Fruit fly (Drosophila melanogaster): ENCODE results near the gene CG43783.
A peak's percentile ranks its signal among the peaks of the same experiment; 100 is the strongest.

Gene CG43783

dm6 chr3L:8974478-8975477, 20.7 kb upstream of the CG43783 start, which contains the start of the genes pix and Srp68 (continued):
- TF ChIP-seq PHDP (tag; optimal IDR thresholded peaks at IDR 0.05) (peak; percentile 58), jigr1 (GFP tag; IDR thresholded peaks at IDR 0.05) (no peak), CG4282 (GFP tag; optimal IDR thresholded peaks at IDR 0.05) (no peak), sob (GFP tag; IDR thresholded peaks at IDR 0.05) (peak; percentile 66), CG17385 (GFP tag; optimal IDR thresholded peaks at IDR 0.05) (peak; percentile 48), shn (GFP tag; optimal IDR thresholded peaks at IDR 0.05) (peak; percentile 16), Hmr (GFP tag; optimal IDR thresholded peaks at IDR 0.05) (no peak), fu2 (GFP tag; optimal IDR thresholded peaks at IDR 0.05) (peak; percentile 36), CG11398 (GFP tag; optimal IDR thresholded peaks at IDR 0.05) (no peak), CG12104 (GFP tag; optimal IDR thresholded peaks at IDR 0.05) (peak; percentile 58), nmo (GFP tag; optimal IDR thresholded peaks at IDR 0.05) (peak; percentile 87), CG13624 (GFP tag; optimal IDR thresholded peaks at IDR 0.05) (peak; percentile 63), gsb (GFP tag; IDR thresholded peaks at IDR 0.05) (no peak), CG30403 (GFP tag; optimal IDR thresholded peaks at IDR 0.05) (peak; percentile 78), bsh (GFP tag; optimal IDR thresholded peaks at IDR 0.05) (peak in 1 of 2 experiments; percentile 36), chif (GFP tag; optimal IDR thresholded peaks at IDR 0.05) (peak; percentile 13 to 47), br (optimal IDR thresholded peaks at IDR 0.05) (no peak), ash1 (GFP tag; optimal IDR thresholded peaks at IDR 0.05) (no peak)

- TF ChIP-seq NC2β (GFP tag; optimal IDR thresholded peaks at IDR 0.05) (peak; percentile 11), ERR (GFP tag; optimal IDR thresholded peaks at IDR 0.05) (no peak), Asciz (GFP tag; optimal IDR thresholded peaks at IDR 0.05) (no peak), nmo (GFP tag; optimal IDR thresholded peaks at IDR 0.05) (peak; percentile 20), row (GFP tag; IDR thresholded peaks at IDR 0.05) (peak; percentile 34; the same call in 1 of the 3 replicates), MBD-R2 (GFP tag; IDR thresholded peaks at IDR 0.05) (peak; percentile 90), HmgZ (tag; optimal IDR thresholded peaks at IDR 0.05) (peak; percentile 47), ind (GFP tag; optimal IDR thresholded peaks at IDR 0.05) (no peak), pzg (GFP tag; optimal IDR thresholded peaks at IDR 0.05) (peak; percentile 71), Hand (GFP tag; optimal IDR thresholded peaks at IDR 0.05) (no peak), Pdp1 (GFP tag; optimal IDR thresholded peaks at IDR 0.05) (peak in 1 of 2 experiments; percentile 38), Aef1 (GFP tag; IDR thresholded peaks at IDR 0.05) (no peak), sug (tag; optimal IDR thresholded peaks at IDR 0.05) (peak; percentile 44), CG15479 (GFP tag; optimal IDR thresholded peaks at IDR 0.05) (no peak), CG4424 (GFP tag; optimal IDR thresholded peaks at IDR 0.05) (no peak), B-H2 (GFP tag; optimal IDR thresholded peaks at IDR 0.05) (peak; percentile 17), Fer1 (GFP tag; optimal IDR thresholded peaks at IDR 0.05) (peak; percentile 41), CG16779 (GFP tag; IDR thresholded peaks at IDR 0.05) (no peak), disco-r (GFP tag; optimal IDR thresholded peaks at IDR 0.05) (no peak), CG13123 (GFP tag; optimal IDR thresholded peaks at IDR 0.05) (no peak), CG2712 (tag; optimal IDR thresholded peaks at IDR 0.05) (no peak), Elba2 (GFP tag; optimal IDR thresholded peaks at IDR 0.05) (no peak), crp (GFP tag; optimal IDR thresholded peaks at IDR 0.05) (peak in 1 of 2 experiments; percentile 7), zfh2 (GFP tag; optimal IDR thresholded peaks at IDR 0.05) (no peak), en (GFP tag; optimal IDR thresholded peaks at IDR 0.05) (no peak), CG1024 (GFP tag; IDR thresholded peaks at IDR 0.05) (no peak), BEAF-32 (GFP tag; optimal IDR thresholded peaks at IDR 0.05) (peak; percentile 21), Deaf1 (tag; optimal IDR thresholded peaks at IDR 0.05) (no peak), psq (GFP tag; optimal IDR thresholded peaks at IDR 0.05) (peak; percentile 52), Dll (GFP tag; IDR thresholded peaks at IDR 0.05; ENCODE audit: partially characterized antibody) (peak; percentile 37; the same call in 1 of the 4 replicates), emc (GFP tag; optimal IDR thresholded peaks at IDR 0.05) (no peak), danr (GFP tag; IDR thresholded peaks at IDR 0.05) (no peak)
Measured at dm6 chr3L:8968437-8968836, 14.4 kb upstream of the CG43783 start, which contains the start of gene CG5026. Gene CG5026, plus strand, starts transcription at chr3L:8968528.

Measured in whole organism, embryonic.